Worm (Caenorhabditis elegans) whole organism, L2 larva: ENCODE data around the gene R04D3.4.

ENCODE experiments used
- C34F6.9 ChIP-seq: fragments of 150-350 bp; optimal IDR thresholded peaks from 2 replicates; lab custom pipeline; 2014; ENCODE audit warnings: missing biosample characterization, missing genetic modification characterization
- F13H6.1 ChIP-seq: sonication (generic microtip); optimal IDR thresholded peaks from 2 replicates; lab custom pipeline; 2016; ENCODE audit warnings: missing genetic modification characterization, missing compliant biosample characterization
- R02D3.7 ChIP-seq: fragments of 150-350 bp; optimal IDR thresholded peaks from 2 replicates; lab custom pipeline; 2014; ENCODE audit warnings: missing biosample characterization, missing genetic modification characterization
- Y55F3AM.14 ChIP-seq: fragments of 200-800 bp; sonication (Bioruptor generic); optimal IDR thresholded peaks from 2 replicates; lab custom pipeline; 2018; ENCODE audit warnings: mild to moderate bottlenecking, missing genetic modification characterization, missing compliant biosample characterization
- ZK546.5 ChIP-seq: sonication (generic microtip); optimal IDR thresholded peaks from 2 replicates; lab custom pipeline; 2017; ENCODE audit warnings: missing biosample characterization, missing genetic modification characterization
- alr-1 ChIP-seq: fragments of 150-350 bp; optimal IDR thresholded peaks from 2 replicates; lab custom pipeline; 2014; ENCODE audit warnings: missing biosample characterization, missing genetic modification characterization
- aly-2 ChIP-seq: fragments of 150-350 bp; optimal IDR thresholded peaks from 2 replicates; lab custom pipeline; 2014; ENCODE audit warnings: missing biosample characterization, missing genetic modification characterization
- ama-1 ChIP-seq: fragments of 150-350 bp; optimal IDR thresholded peaks from 2 replicates; lab custom pipeline; 2018; ENCODE audit warnings: inconsistent platforms
- blmp-1 ChIP-seq: sonication (generic microtip); optimal IDR thresholded peaks from 2 replicates; lab custom pipeline; 2017; ENCODE audit warnings: missing genetic modification characterization, mild to moderate bottlenecking, missing compliant biosample characterization, antibody characterized with exemption, moderate library complexity; ENCODE audit not compliant: insufficient read depth
- ceh-16 ChIP-seq: fragments of 150-350 bp; optimal IDR thresholded peaks from 2 replicates; lab custom pipeline; 2014; ENCODE audit warnings: missing biosample characterization, missing genetic modification characterization
- ceh-82 ChIP-seq: fragments of 150-350 bp; optimal IDR thresholded peaks from 2 replicates; lab custom pipeline; 2014; ENCODE audit warnings: missing biosample characterization, missing genetic modification characterization
- crh-2 ChIP-seq: sonication (generic microtip); optimal IDR thresholded peaks from 2 replicates; lab custom pipeline; 2017; ENCODE audit warnings: missing biosample characterization, missing genetic modification characterization
- dmd-4 ChIP-seq: sonication (generic microtip); optimal IDR thresholded peaks from 2 replicates; lab custom pipeline; 2017; ENCODE audit warnings: missing biosample characterization, missing genetic modification characterization
- egl-27 ChIP-seq: sonication (generic microtip); optimal IDR thresholded peaks from 3 replicates; lab custom pipeline; 2017; ENCODE audit warnings: missing biosample characterization, missing genetic modification reagents, missing genetic modification characterization
- elt-1 ChIP-seq: fragments of 150-350 bp; optimal IDR thresholded peaks from 2 replicates; lab custom pipeline; 2014; ENCODE audit warnings: missing biosample characterization, missing genetic modification characterization
- elt-3 ChIP-seq: sonication (generic microtip); optimal IDR thresholded peaks from 2 replicates; lab custom pipeline; 2017; ENCODE audit warnings: missing biosample characterization, missing genetic modification characterization
- fos-1 ChIP-seq: fragments of 150-350 bp; optimal IDR thresholded peaks from 2 replicates; lab custom pipeline; 2014; ENCODE audit warnings: missing biosample characterization, missing genetic modification characterization
- gmeb-1 ChIP-seq: fragments of 150-350 bp; optimal IDR thresholded peaks from 2 replicates; lab custom pipeline; 2014; ENCODE audit warnings: missing biosample characterization, missing genetic modification characterization
- lin-11 ChIP-seq: fragments of 150-350 bp; sonication (generic microtip); optimal IDR thresholded peaks from 2 replicates; lab custom pipeline; 2014; ENCODE audit warnings: missing biosample characterization, missing genetic modification characterization, inconsistent platforms, mixed read lengths
- lin-13 ChIP-seq: fragments of 150-350 bp; optimal IDR thresholded peaks from 2 replicates; lab custom pipeline; 2014; ENCODE audit warnings: missing biosample characterization, missing genetic modification reagents, missing genetic modification characterization
- lin-39 ChIP-seq: fragments of 150-350 bp; optimal IDR thresholded peaks from 2 replicates; lab custom pipeline; 2014; ENCODE audit warnings: missing biosample characterization, missing genetic modification reagents, missing genetic modification characterization
- lsy-2 ChIP-seq, 2 experiments: fragments of 150-350 bp in 1 of 2; sonication (generic microtip) in 1 of 2; optimal IDR thresholded peaks; 2 replicates each; lab custom pipeline; 2014 to 2017; ENCODE audit warnings: missing biosample characterization in 2 of 2, missing genetic modification characterization in 2 of 2
- mab-5 ChIP-seq: fragments of 150-350 bp; optimal IDR thresholded peaks from 2 replicates; lab custom pipeline; 2014; ENCODE audit warnings: missing biosample characterization, missing genetic modification characterization
- mbf-1 ChIP-seq: sonication (generic microtip); optimal IDR thresholded peaks from 2 replicates; lab custom pipeline; 2017; ENCODE audit warnings: missing biosample characterization, missing genetic modification characterization
- mdl-1 ChIP-seq, 2 experiments: fragments of 150-350 bp in 1 of 2; sonication (generic microtip) in 1 of 2; optimal IDR thresholded peaks; 2 replicates each; lab custom pipeline; 2017; ENCODE audit warnings: missing biosample characterization in 2 of 2, missing genetic modification characterization in 2 of 2
- nhr-10 ChIP-seq: sonication (generic microtip); optimal IDR thresholded peaks from 2 replicates; lab custom pipeline; 2017; ENCODE audit warnings: missing biosample characterization, missing genetic modification characterization
- nhr-11 ChIP-seq: fragments of 150-350 bp; optimal IDR thresholded peaks from 2 replicates; lab custom pipeline; 2014; ENCODE audit warnings: missing biosample characterization, missing genetic modification characterization
- nhr-12 ChIP-seq: fragments of 150-350 bp; optimal IDR thresholded peaks from 2 replicates; lab custom pipeline; 2014; ENCODE audit warnings: missing biosample characterization, missing genetic modification characterization
- nhr-129 ChIP-seq: fragments of 150-350 bp; optimal IDR thresholded peaks from 2 replicates; lab custom pipeline; 2014; ENCODE audit warnings: missing biosample characterization, missing genetic modification characterization
- nhr-21 ChIP-seq: fragments of 150-350 bp; optimal IDR thresholded peaks from 2 replicates; lab custom pipeline; 2014; ENCODE audit warnings: missing biosample characterization, missing genetic modification characterization
- nhr-23 ChIP-seq: fragments of 150-350 bp; optimal IDR thresholded peaks from 2 replicates; lab custom pipeline; 2014; ENCODE audit warnings: missing biosample characterization, missing genetic modification reagents, missing genetic modification characterization
- nhr-237 ChIP-seq: fragments of 150-350 bp; optimal IDR thresholded peaks from 2 replicates; lab custom pipeline; 2014; ENCODE audit warnings: missing biosample characterization, missing genetic modification characterization
- nhr-25 ChIP-seq: fragments of 150-350 bp; sonication (generic microtip); optimal IDR thresholded peaks from 3 replicates; lab custom pipeline; 2014; ENCODE audit warnings: missing biosample characterization, missing genetic modification characterization
- nhr-6 ChIP-seq: fragments of 150-350 bp; optimal IDR thresholded peaks from 2 replicates; lab custom pipeline; 2014; ENCODE audit warnings: missing biosample characterization, missing genetic modification characterization
- nhr-77 ChIP-seq: fragments of 150-350 bp; optimal IDR thresholded peaks from 2 replicates; lab custom pipeline; 2014; ENCODE audit warnings: missing biosample characterization, missing genetic modification characterization
- peb-1 ChIP-seq: fragments of 150-350 bp; optimal IDR thresholded peaks from 2 replicates; lab custom pipeline; 2014; ENCODE audit warnings: missing biosample characterization, missing genetic modification characterization
- sem-4 ChIP-seq: fragments of 150-350 bp; optimal IDR thresholded peaks from 2 replicates; lab custom pipeline; 2014; ENCODE audit warnings: missing biosample characterization, missing genetic modification reagents, missing genetic modification characterization
- skn-1 ChIP-seq: sonication (generic microtip); optimal IDR thresholded peaks from 2 replicates; lab custom pipeline; 2017; ENCODE audit warnings: missing biosample characterization, missing genetic modification characterization
- sma-3 ChIP-seq: sonication (generic microtip); optimal IDR thresholded peaks from 2 replicates; lab custom pipeline; 2016; ENCODE audit warnings: missing genetic modification reagents, missing genetic modification characterization, missing compliant biosample characterization
- sma-9 ChIP-seq, 2 experiments: fragments of 150-350 bp in 1 of 2; sonication (generic microtip) in 1 of 2; optimal IDR thresholded peaks; 2 replicates each; lab custom pipeline; 2014 to 2016; ENCODE audit warnings: missing genetic modification characterization in 2 of 2, mild to moderate bottlenecking in 1 of 2, missing biosample characterization in 1 of 2, missing compliant biosample characterization in 1 of 2, missing genetic modification reagents in 1 of 2, moderate library complexity in 1 of 2
- snpc-4 ChIP-seq: fragments of 150-350 bp; optimal IDR thresholded peaks from 2 replicates; lab custom pipeline; 2014; ENCODE audit warnings: missing biosample characterization, missing genetic modification characterization
- unc-39 ChIP-seq: fragments of 150-350 bp; optimal IDR thresholded peaks from 2 replicates; lab custom pipeline; 2014; ENCODE audit warnings: missing biosample characterization, missing genetic modification characterization
- unc-55 ChIP-seq: fragments of 150-350 bp; sonication (generic microtip); optimal IDR thresholded peaks from 3 replicates; lab custom pipeline; 2014; ENCODE audit warnings: missing biosample characterization, missing genetic modification reagents, missing genetic modification characterization
- unc-62 ChIP-seq: fragments of 150-350 bp; optimal IDR thresholded peaks from 2 replicates; lab custom pipeline; 2014; ENCODE audit warnings: missing biosample characterization, missing genetic modification reagents, missing genetic modification characterization
- zag-1 ChIP-seq: fragments of 150-350 bp; optimal IDR thresholded peaks from 2 replicates; lab custom pipeline; 2014; ENCODE audit warnings: missing biosample characterization, missing genetic modification characterization
- ztf-1 ChIP-seq: fragments of 200-800 bp; sonication (Bioruptor generic); conservative IDR thresholded peaks from 2 replicates; pipeline ENCODE4 v1.3.6; 2022; ENCODE audit warnings: missing genetic modification characterization, missing compliant biosample characterization
- ztf-11 ChIP-seq: sonication (generic microtip); optimal IDR thresholded peaks from 2 replicates; lab custom pipeline; 2017; ENCODE audit warnings: missing biosample characterization, missing genetic modification characterization
- ztf-4 ChIP-seq: fragments of 150-350 bp; optimal IDR thresholded peaks from 2 replicates; lab custom pipeline; 2014; ENCODE audit warnings: missing biosample characterization, missing genetic modification characterization

Gene R04D3.4

DNA sequence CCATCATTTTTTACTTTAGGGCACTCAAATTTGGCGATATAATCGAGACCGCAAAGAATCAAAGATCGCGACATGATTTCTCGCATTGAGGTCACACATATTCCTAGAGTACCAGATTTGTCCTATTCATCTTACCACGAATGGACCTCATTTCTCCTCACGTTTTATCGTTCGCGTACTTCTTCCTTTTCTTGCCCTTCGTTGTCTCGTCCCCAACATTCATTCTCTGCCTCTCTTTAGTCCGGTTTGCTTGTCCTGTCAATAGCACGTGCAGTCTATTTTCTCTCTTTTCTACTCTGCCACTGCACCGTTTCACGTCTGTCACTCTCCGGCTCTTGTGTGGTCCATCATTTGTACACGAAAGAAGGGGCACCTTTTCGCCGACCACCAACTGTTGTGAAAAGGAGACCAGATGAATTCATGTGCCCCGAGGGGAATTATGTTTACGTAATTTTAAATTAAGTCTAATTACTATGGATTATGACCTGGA lies 37.2 kb downstream of the R04D3.4 start (continued):
- no peak for TF ChIP-seq nhr-11 (tag; lab: Kevin White, UChicago)
- TF ChIP-seq dmd-4, result no peak
- TF ChIP-seq nhr-21 (tag; lab: Kevin White, UChicago), result peak; percentile 69
- peak; percentile 75 for TF ChIP-seq sem-4 (tag; lab: Kevin White, UChicago)
- TF ChIP-seq ceh-16 (tag; lab: Kevin White, UChicago), result peak; percentile 14
- no peak for TF ChIP-seq ztf-11 (tag; lab: Kevin White, UChicago)
- TF ChIP-seq lin-39 (tag; lab: Kevin White, UChicago), result no peak
- peak; percentile 63 for TF ChIP-seq sma-3 (GFP tag; lab: Kevin White, UChicago)
- TF ChIP-seq nhr-129 (tag; lab: Kevin White, UChicago), result peak; percentile 94

DNA sequence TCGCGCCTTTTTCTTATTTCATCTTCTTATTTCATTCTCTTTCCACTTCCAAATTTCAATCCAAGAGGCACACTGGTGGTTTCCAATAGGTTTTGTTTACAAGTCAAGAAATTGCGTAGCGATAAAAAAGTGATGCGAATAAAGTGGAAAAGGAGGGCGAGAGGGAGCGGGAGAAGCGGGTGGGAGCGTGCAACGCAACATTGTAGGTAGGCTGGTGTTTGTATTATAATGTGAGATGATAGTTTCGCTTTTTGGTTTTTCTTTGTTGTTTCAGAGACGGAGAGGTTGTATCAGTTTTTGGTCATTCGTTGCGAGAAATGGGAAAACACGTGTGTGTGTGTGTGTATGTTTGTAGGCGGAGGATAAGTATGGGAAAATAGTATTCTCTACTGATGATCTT lies 38.5 kb downstream of the R04D3.4 start:
- TF ChIP-seq sma-3 (GFP tag; lab: Kevin White, UChicago), result peak; percentile 70
- peak; percentile 79 for TF ChIP-seq nhr-25 (tag; lab: Kevin White, UChicago)
- no peak for TF ChIP-seq ceh-16 (tag; lab: Kevin White, UChicago)
- no peak for TF ChIP-seq nhr-237 (tag; lab: Kevin White, UChicago)
- no peak for TF ChIP-seq nhr-77
- no peak for TF ChIP-seq egl-27
- no peak for TF ChIP-seq nhr-10 (tag; lab: Kevin White, UChicago)
- TF ChIP-seq zag-1 (tag; lab: Kevin White, UChicago), result no peak
- no peak for TF ChIP-seq elt-3 (tag; lab: Kevin White, UChicago)
- no peak for TF ChIP-seq ztf-1
- TF ChIP-seq C34F6.9 (tag; lab: Kevin White, UChicago), result no peak
- no peak for TF ChIP-seq lsy-2 (tag; optimal IDR thresholded peaks at IDR 0.05; lab: Kevin White, UChicago)
- peak; percentile 85 for TF ChIP-seq sma-9 (GFP tag; optimal IDR thresholded peaks at IDR 0.05; lab: Kevin White, UChicago)
- no peak for TF ChIP-seq sma-9 (tag; optimal IDR thresholded peaks at IDR 0.05; lab: Kevin White, UChicago)
- no peak for TF ChIP-seq ztf-4 (tag; lab: Kevin White, UChicago)
- no peak for TF ChIP-seq ZK546.5 (tag; lab: Kevin White, UChicago)
- peak; percentile 54 for TF ChIP-seq fos-1
- TF ChIP-seq snpc-4 (tag; lab: Kevin White, UChicago), result no peak
- no peak for TF ChIP-seq nhr-6 (tag; lab: Kevin White, UChicago)
- peak; percentile 36 for TF ChIP-seq Y55F3AM.14
- TF ChIP-seq elt-1 (tag; lab: Kevin White, UChicago), result no peak
- TF ChIP-seq lin-13 (GFP tag; lab: Kevin White, UChicago), result no peak
- TF ChIP-seq alr-1 (tag; lab: Kevin White, UChicago), result no peak
- no peak for TF ChIP-seq nhr-23
- no peak for TF ChIP-seq nhr-12 (tag; lab: Kevin White, UChicago)
- peak; percentile 66 for TF ChIP-seq nhr-129 (tag; lab: Kevin White, UChicago)
- TF ChIP-seq F13H6.1 (tag; lab: Kevin White, UChicago), result peak; percentile 76
- no peak for TF ChIP-seq ztf-11 (tag; lab: Kevin White, UChicago)
- TF ChIP-seq sem-4 (tag; lab: Kevin White, UChicago), result peak; percentile 14
- TF ChIP-seq unc-62 (GFP tag; lab: Kevin White, UChicago), result no peak
- no peak for TF ChIP-seq skn-1 (tag; lab: Kevin White, UChicago)
- no peak for TF ChIP-seq peb-1
- TF ChIP-seq aly-2 (tag; lab: Kevin White, UChicago), result no peak
- peak; percentile 40 to 69 for TF ChIP-seq mdl-1 (tag; optimal IDR thresholded peaks at IDR 0.05; lab: Kevin White, UChicago)
- TF ChIP-seq blmp-1 (tag; lab: Kevin White, UChicago), result peak; percentile 70
- no peak for TF ChIP-seq nhr-11 (tag; lab: Kevin White, UChicago)
- no peak for TF ChIP-seq unc-55
- no peak for TF ChIP-seq R02D3.7 (tag; lab: Kevin White, UChicago)
- TF ChIP-seq unc-39 (tag; lab: Kevin White, UChicago), result no peak
- no peak for TF ChIP-seq mab-5 (tag; lab: Kevin White, UChicago)
- TF ChIP-seq ama-1, result no peak
- no peak for TF ChIP-seq lin-11 (tag; lab: Kevin White, UChicago)
- TF ChIP-seq nhr-21 (tag; lab: Kevin White, UChicago), result peak; percentile 6
- TF ChIP-seq lin-39 (tag; lab: Kevin White, UChicago), result no peak
- TF ChIP-seq dmd-4, result no peak
- TF ChIP-seq mbf-1, result no peak
- TF ChIP-seq ceh-82 (tag; lab: Kevin White, UChicago), result no peak
- TF ChIP-seq gmeb-1 (tag; lab: Kevin White, UChicago), result peak; percentile 61
- TF ChIP-seq crh-2 (tag; lab: Kevin White, UChicago), result peak; percentile 71
- TF ChIP-seq, all 48 proteins: peak for 13
